Fruit fly (Drosophila melanogaster): ENCODE results near the gene ocn.

DNA sequence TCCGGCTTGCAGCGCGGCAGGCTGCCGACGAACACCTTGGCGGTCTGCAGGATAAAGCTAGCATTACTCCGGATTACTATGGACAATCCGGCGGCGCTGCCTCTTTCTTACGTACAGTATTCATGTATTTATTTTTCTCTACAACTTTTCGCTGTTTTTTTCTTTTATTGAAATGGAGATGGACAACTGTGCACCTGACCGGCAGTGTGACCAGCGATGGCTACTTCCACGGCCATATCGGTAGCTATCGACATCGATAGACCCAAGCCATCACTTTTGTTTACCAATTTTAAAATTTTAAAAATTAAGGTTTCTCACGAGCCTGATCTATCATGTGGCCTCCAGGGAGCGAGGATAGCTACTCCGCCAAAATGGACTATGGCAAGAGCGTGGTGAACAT is 42.5 kb downstream of the ocn start, which contains the start of the genes CG7903 and Sas-6:
- TF ChIP-seq psq (GFP tag; optimal IDR thresholded peaks at IDR 0.05) (no peak), jim (GFP tag; optimal IDR thresholded peaks at IDR 0.05) (peak; percentile 13), Vsx2 (GFP tag; optimal IDR thresholded peaks at IDR 0.05; ENCODE audit: partially characterized antibody) (no peak), Mio (GFP tag; optimal IDR thresholded peaks at IDR 0.05) (no peak), Dif (GFP tag; optimal IDR thresholded peaks at IDR 0.05; ENCODE audit: partially characterized antibody) (no peak), Hnf4 (GFP tag; optimal IDR thresholded peaks at IDR 0.05) (no peak)

Measured in whole organism, wandering third instar larva.